Fruit fly (Drosophila melanogaster): ENCODE measurements around the gene IntS12.
A peak's percentile ranks its signal among the peaks of the same experiment; 100 is the strongest.

The IntS12 gene

dm6 chr3R:26886283-26886689 is 23.1 kb downstream of the IntS12 start (continued):
- no peak for TF ChIP-seq ssp (GFP tag; IDR thresholded peaks at IDR 0.05)
- peak; percentile 49 for TF ChIP-seq cwo (GFP tag; optimal IDR thresholded peaks at IDR 0.05)
- TF ChIP-seq ems (GFP tag; optimal IDR thresholded peaks at IDR 0.05): no peak
- no peak for TF ChIP-seq HLH4C (GFP tag; IDR thresholded peaks at IDR 0.05; ENCODE audit: partially characterized antibody)
- TF ChIP-seq CG10959 (GFP tag; IDR thresholded peaks at IDR 0.05): peak; percentile 72
- TF ChIP-seq pfk (GFP tag; optimal IDR thresholded peaks at IDR 0.05): no peak
- no peak for TF ChIP-seq CG6272 (GFP tag; IDR thresholded peaks at IDR 0.05)
- TF ChIP-seq Lhr (GFP tag; optimal IDR thresholded peaks at IDR 0.05): peak; percentile 32
- TF ChIP-seq CG3163 (GFP tag; optimal IDR thresholded peaks at IDR 0.05): no peak
- TF ChIP-seq CG9797 (GFP tag; optimal IDR thresholded peaks at IDR 0.05): no peak
- peak; percentile 33 for TF ChIP-seq Nf-YC (tag; optimal IDR thresholded peaks at IDR 0.05)
- no peak for TF ChIP-seq CG3726 (GFP tag; IDR thresholded peaks at IDR 0.05)
- no peak for TF ChIP-seq Lim3 (GFP tag; IDR thresholded peaks at IDR 0.05)
- no peak for TF ChIP-seq CG9876 (GFP tag; optimal IDR thresholded peaks at IDR 0.05)
- peak; percentile 35; the same call in 1 of the 3 replicates for TF ChIP-seq ase (GFP tag; IDR thresholded peaks at IDR 0.05)
- peak; percentile 11 for TF ChIP-seq CG18476 (GFP tag; optimal IDR thresholded peaks at IDR 0.05)
- peak; percentile 58 for TF ChIP-seq CG3281 (GFP tag; optimal IDR thresholded peaks at IDR 0.05)
- peak; percentile 62 for TF ChIP-seq kah (GFP tag; optimal IDR thresholded peaks at IDR 0.05)
- TF ChIP-seq D (optimal IDR thresholded peaks at IDR 0.05): no peak
- TF ChIP-seq D (GFP tag; optimal IDR thresholded peaks at IDR 0.05): peak; percentile 82
- TF ChIP-seq lov (optimal IDR thresholded peaks at IDR 0.05): no peak
- 0 out of 3 replicates have a peak, but pooled peaks have one; percentile 62 for TF ChIP-seq lov (GFP tag; IDR thresholded peaks at IDR 0.05)
- TF ChIP-seq wor (GFP tag; IDR thresholded peaks at IDR 0.05): peak; percentile 56
- 0 out of 3 replicates have a peak, but pooled peaks have one; percentile 53 for TF ChIP-seq ci (GFP tag; IDR thresholded peaks at IDR 0.05)
- peak; percentile 68 for TF ChIP-seq HLH3B (GFP tag; IDR thresholded peaks at IDR 0.05)
- peak; percentile 38 for TF ChIP-seq ind (GFP tag; optimal IDR thresholded peaks at IDR 0.05)
- TF ChIP-seq Fer2 (tag; optimal IDR thresholded peaks at IDR 0.05): peak; percentile 5
- TF ChIP-seq Fer3 (tag; optimal IDR thresholded peaks at IDR 0.05): peak; percentile 39
- peak; percentile 73 for TF ChIP-seq Blimp-1 (GFP tag; optimal IDR thresholded peaks at IDR 0.05)
- TF ChIP-seq usp (GFP tag; optimal IDR thresholded peaks at IDR 0.05): no peak
- TF ChIP-seq CG14441 (GFP tag; IDR thresholded peaks at IDR 0.05): peak; percentile 43
- no peak for TF ChIP-seq slou (GFP tag; optimal IDR thresholded peaks at IDR 0.05)
- peak; percentile 47; the same call in 1 of the 4 replicates for TF ChIP-seq Gug (GFP tag; IDR thresholded peaks at IDR 0.05)
- TF ChIP-seq CG13775 (GFP tag; optimal IDR thresholded peaks at IDR 0.05): peak; percentile 66
- TF ChIP-seq CG15514 (GFP tag; optimal IDR thresholded peaks at IDR 0.05): peak; percentile 12
- TF ChIP-seq CG1529 (GFP tag; optimal IDR thresholded peaks at IDR 0.05): peak; percentile 52
- peak; percentile 85 for TF ChIP-seq CG18262 (tag; optimal IDR thresholded peaks at IDR 0.05)
- peak; percentile 33; the same call in 1 of the 2 replicates for TF ChIP-seq Atf6 (GFP tag; IDR thresholded peaks at IDR 0.05)
- TF ChIP-seq z (GFP tag; IDR thresholded peaks at IDR 0.05): no peak
- TF ChIP-seq CG3838 (GFP tag; optimal IDR thresholded peaks at IDR 0.05): no peak
- no peak for TF ChIP-seq CG8089 (GFP tag; optimal IDR thresholded peaks at IDR 0.05)
- peak; percentile 56 for TF ChIP-seq Vsx1 (GFP tag; optimal IDR thresholded peaks at IDR 0.05)
- TF ChIP-seq Hey (tag; optimal IDR thresholded peaks at IDR 0.05): no peak
- no peak for TF ChIP-seq CG1792 (GFP tag; optimal IDR thresholded peaks at IDR 0.05)
- peak; percentile 23 for TF ChIP-seq CrebB (tag; optimal IDR thresholded peaks at IDR 0.05)
- TF ChIP-seq CG17612 (GFP tag; IDR thresholded peaks at IDR 0.05): no peak
- TF ChIP-seq insv (GFP tag; optimal IDR thresholded peaks at IDR 0.05): no peak
- no peak for TF ChIP-seq mam (GFP tag; optimal IDR thresholded peaks at IDR 0.05)
- TF ChIP-seq Ada2b (GFP tag; IDR thresholded peaks at IDR 0.05): peak; percentile 27; the same call in 1 of the 2 replicates
- TF ChIP-seq lilli (GFP tag; optimal IDR thresholded peaks at IDR 0.05): peak; percentile 32
- TF ChIP-seq CG7839 (tag; optimal IDR thresholded peaks at IDR 0.05): peak; percentile 82
- TF ChIP-seq CG11695 (GFP tag; IDR thresholded peaks at IDR 0.05): peak; percentile 72; the same call in 2 of the 3 replicates

Data from whole organism, embryonic.